Worm (Caenorhabditis elegans) whole organism, L1 larva: Measurements from ENCODE around the gene lag-2.

Experiments used
- C16A3.4 ChIP-seq: fragments of 150-350 bp; optimal IDR thresholded peaks from 2 replicates; lab custom pipeline; 2014; ENCODE audit warnings: missing biosample characterization, missing genetic modification characterization
- fkh-10 ChIP-seq: sonication (generic microtip); optimal IDR thresholded peaks from 2 replicates; lab custom pipeline; 2017; ENCODE audit warnings: missing biosample characterization, missing genetic modification reagents, missing genetic modification characterization
- jun-1 ChIP-seq: fragments of 150-350 bp; optimal IDR thresholded peaks from 2 replicates; lab custom pipeline; 2014; ENCODE audit warnings: missing biosample characterization, missing genetic modification reagents, missing genetic modification characterization
- lin-13 ChIP-seq: fragments of 150-350 bp; optimal IDR thresholded peaks from 2 replicates; lab custom pipeline; 2014; ENCODE audit warnings: missing biosample characterization, missing genetic modification reagents, missing genetic modification characterization
- lin-39 ChIP-seq: fragments of 150-350 bp; optimal IDR thresholded peaks from 2 replicates; lab custom pipeline; 2014; ENCODE audit warnings: missing biosample characterization, missing genetic modification reagents, missing genetic modification characterization
- lsy-2 ChIP-seq, 2 experiments: fragments of 150-350 bp; optimal IDR thresholded peaks; 2 replicates each; lab custom pipeline; 2014; ENCODE audit warnings: missing biosample characterization in 2 of 2, missing genetic modification characterization in 2 of 2
- nhr-12 ChIP-seq: sonication (generic microtip); optimal IDR thresholded peaks from 2 replicates; lab custom pipeline; 2017; ENCODE audit warnings: missing biosample characterization, missing genetic modification characterization
- nhr-71 ChIP-seq: sonication (generic microtip); optimal IDR thresholded peaks from 2 replicates; lab custom pipeline; 2016; ENCODE audit warnings: mild to moderate bottlenecking, missing genetic modification characterization, moderate library complexity, missing compliant biosample characterization
- pqm-1 ChIP-seq: sonication (generic microtip); optimal IDR thresholded peaks from 3 replicates; lab custom pipeline; 2017; ENCODE audit warnings: missing biosample characterization, missing genetic modification characterization
- snpc-4 ChIP-seq: fragments of 150-350 bp; optimal IDR thresholded peaks from 2 replicates; lab custom pipeline; 2014; ENCODE audit warnings: missing biosample characterization, missing genetic modification characterization
- tbx-2 ChIP-seq: sonication (generic microtip); optimal IDR thresholded peaks from 2 replicates; lab custom pipeline; 2016; ENCODE audit warnings: missing genetic modification characterization, missing compliant biosample characterization
- unc-62 ChIP-seq: fragments of 150-350 bp; optimal IDR thresholded peaks from 2 replicates; lab custom pipeline; 2014; ENCODE audit warnings: missing biosample characterization, missing genetic modification reagents, missing genetic modification characterization
- unc-86 ChIP-seq: sonication (generic microtip); optimal IDR thresholded peaks from 2 replicates; lab custom pipeline; 2016; ENCODE audit warnings: missing genetic modification characterization, missing compliant biosample characterization
- ztf-4 ChIP-seq: fragments of 150-350 bp; optimal IDR thresholded peaks from 2 replicates; lab custom pipeline; 2014; ENCODE audit warnings: missing biosample characterization, missing genetic modification characterization

DNA sequence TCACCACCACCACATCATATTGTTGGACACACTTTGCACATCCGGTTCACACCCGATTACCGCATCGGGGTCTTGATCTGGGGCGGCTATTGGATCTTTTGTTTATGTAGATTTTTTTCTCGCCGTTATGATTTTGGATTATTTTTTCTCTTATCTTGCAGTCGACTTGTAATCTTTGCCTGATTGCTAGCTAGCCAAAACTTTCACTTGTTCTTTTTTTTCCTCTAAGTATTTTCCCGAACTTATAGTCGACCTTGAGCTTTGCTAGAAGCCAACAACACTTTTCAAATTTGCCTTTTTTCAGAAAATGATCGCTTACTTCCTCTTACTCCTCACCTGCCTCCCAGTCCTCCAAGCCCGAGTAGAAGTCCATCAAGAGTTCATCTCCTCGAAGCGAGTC is at the start of gene lag-2:
- TF ChIP-seq unc-62 (no peak), snpc-4 (no peak), tbx-2 (tag; lab: Kevin White, UChicago) (no peak), lsy-2 (tag; optimal IDR thresholded peaks at IDR 0.05; lab: Kevin White, UChicago) (no peak), ztf-4 (tag; lab: Kevin White, UChicago) (no peak), jun-1 (tag; lab: Kevin White, UChicago) (no peak), nhr-12 (tag; lab: Kevin White, UChicago) (no peak), lin-13 (GFP tag; lab: Kevin White, UChicago) (no peak), lin-39 (tag; lab: Kevin White, UChicago) (no peak), unc-86 (no peak), nhr-71 (tag; lab: Kevin White, UChicago) (no peak), C16A3.4 (tag; lab: Kevin White, UChicago) (no peak), pqm-1 (tag; lab: Kevin White, UChicago) (no peak), fkh-10 (GFP tag; lab: Kevin White, UChicago) (no peak)
